Worm (Caenorhabditis elegans): ENCODE data around the gene col-139.

DNA sequence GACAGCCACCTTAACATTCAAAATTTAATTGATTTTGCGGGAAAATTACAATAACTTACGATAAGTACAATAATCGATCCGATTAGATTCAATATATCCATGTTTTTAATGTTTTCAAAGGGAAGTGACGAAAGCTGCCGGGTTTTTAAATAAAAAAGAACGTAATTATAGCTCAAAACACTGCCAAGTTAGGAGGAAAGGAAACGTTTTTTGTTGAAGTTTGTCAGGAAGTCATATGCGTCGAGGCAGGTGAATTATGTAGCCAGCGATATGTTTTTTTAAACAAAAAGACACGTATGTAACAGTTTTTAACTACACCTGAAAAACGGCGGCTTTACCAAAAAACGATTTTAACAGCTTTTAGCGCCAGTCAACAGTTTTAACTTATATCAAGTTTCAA is 11.9 kb upstream of the col-139 start, which contains the start of gene srx-73:
- TF ChIP-seq K02D7.2 (tag; optimal IDR thresholded peaks at IDR 0.05) (no peak), pha-4 (tag; optimal IDR thresholded peaks at IDR 0.05) (no peak)

Measured in whole organism, late embryonic.